Fruit fly (Drosophila melanogaster): ENCODE measurements around the gene eIF3g1.

dm6 chrX:2593094-2593752, 16.9 kb downstream of the eIF3g1 start:
- TF ChIP-seq Aef1 (GFP tag; IDR thresholded peaks at IDR 0.05) (no peak), CG8388 (GFP tag; optimal IDR thresholded peaks at IDR 0.05) (no peak), CG2116 (GFP tag; optimal IDR thresholded peaks at IDR 0.05) (no peak), en (GFP tag; optimal IDR thresholded peaks at IDR 0.05) (no peak), trh (GFP tag; optimal IDR thresholded peaks at IDR 0.05) (no peak), CG11247 (GFP tag; IDR thresholded peaks at IDR 0.05) (no peak), CG10267 (tag; optimal IDR thresholded peaks at IDR 0.05) (no peak), nau (GFP tag; optimal IDR thresholded peaks at IDR 0.05) (no peak), CG8478 (optimal IDR thresholded peaks at IDR 0.05) (no peak), CkIIα-i1 (GFP tag; IDR thresholded peaks at IDR 0.05) (no peak), Lhr (GFP tag; optimal IDR thresholded peaks at IDR 0.05) (no peak), run (tag; optimal IDR thresholded peaks at IDR 0.05) (no peak)
